Fruit fly (Drosophila melanogaster): ENCODE results near the gene Pex23.

The Pex23 gene

DNA sequence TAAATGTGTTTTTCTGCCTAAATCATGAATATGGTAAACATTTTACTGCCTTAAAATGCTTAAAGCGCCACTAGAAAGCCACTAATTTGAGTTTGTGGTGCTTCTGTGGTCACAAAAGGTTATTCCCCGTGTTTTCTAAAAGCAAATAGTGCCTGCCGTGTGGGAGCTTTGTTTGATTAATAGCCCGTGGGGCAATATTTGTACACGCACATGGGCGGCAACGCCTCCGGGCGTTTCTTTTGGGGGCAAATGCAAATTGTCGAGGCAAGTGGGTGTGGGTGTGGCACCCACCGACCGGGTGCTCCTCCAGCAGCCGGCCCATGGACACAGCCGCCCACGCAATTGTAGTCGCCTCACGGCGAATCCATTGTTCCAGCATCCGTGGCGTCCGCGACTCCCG lies 26.1 kb downstream of the Pex23 start:
- TF ChIP-seq CG11617 (GFP tag; optimal IDR thresholded peaks at IDR 0.05) (no peak), Mnt (GFP tag; optimal IDR thresholded peaks at IDR 0.05) (no peak), bab1 (GFP tag; optimal IDR thresholded peaks at IDR 0.05) (no peak), CG12768 (GFP tag; optimal IDR thresholded peaks at IDR 0.05) (no peak), tj (GFP tag; optimal IDR thresholded peaks at IDR 0.05) (no peak), ovo (GFP tag; optimal IDR thresholded peaks at IDR 0.05) (no peak), CG14711 (tag; optimal IDR thresholded peaks at IDR 0.05) (no peak), CG7045 (GFP tag; optimal IDR thresholded peaks at IDR 0.05) (no peak), cnc (optimal IDR thresholded peaks at IDR 0.05) (no peak), CG5204 (GFP tag; optimal IDR thresholded peaks at IDR 0.05) (no peak), Clk (GFP tag; optimal IDR thresholded peaks at IDR 0.05) (no peak)

dm6 chr3L:20275235-20275634 lies 26.7 kb downstream of the Pex23 start, which contains the start of gene CG17122:
Gene CG17122 (minus strand): TSS chr3L:20275335.
- TF ChIP-seq cnc (optimal IDR thresholded peaks at IDR 0.05) = no peak
- no peak for TF ChIP-seq toe (GFP tag; optimal IDR thresholded peaks at IDR 0.05)
- no peak for TF ChIP-seq CG12768 (GFP tag; optimal IDR thresholded peaks at IDR 0.05)
- TF ChIP-seq Crg-1 (GFP tag; optimal IDR thresholded peaks at IDR 0.05) = no peak
- no peak for TF ChIP-seq ovo (GFP tag; optimal IDR thresholded peaks at IDR 0.05)
- no peak for TF ChIP-seq kay (GFP tag; ENCODE audit: borderline replicate concordance)
- TF ChIP-seq bab1 (GFP tag; optimal IDR thresholded peaks at IDR 0.05) = no peak
- TF ChIP-seq CG11617 (GFP tag; optimal IDR thresholded peaks at IDR 0.05) = no peak
- TF ChIP-seq CG5204 (GFP tag; optimal IDR thresholded peaks at IDR 0.05) = no peak
- no peak for TF ChIP-seq Mnt (GFP tag; optimal IDR thresholded peaks at IDR 0.05)
- no peak for TF ChIP-seq tj (GFP tag; optimal IDR thresholded peaks at IDR 0.05)
- no peak for TF ChIP-seq Clk (GFP tag; optimal IDR thresholded peaks at IDR 0.05)
- TF ChIP-seq CG7101 (tag; optimal IDR thresholded peaks at IDR 0.05) = no peak
- no peak for TF ChIP-seq Hr96 (GFP tag; optimal IDR thresholded peaks at IDR 0.05)
- TF ChIP-seq CG7045 (GFP tag; optimal IDR thresholded peaks at IDR 0.05) = no peak
- no peak for TF ChIP-seq CG1620 (GFP tag; optimal IDR thresholded peaks at IDR 0.05)
- TF ChIP-seq CG14711 (tag; optimal IDR thresholded peaks at IDR 0.05) = no peak

dm6 chr3L:20265514-20265913 lies 36.4 kb downstream of the Pex23 start, which contains the start of gene CG32228:
Gene CG32228 (plus strand): TSS chr3L:20265814.
- TF ChIP-seq Mnt (GFP tag; optimal IDR thresholded peaks at IDR 0.05) (no peak), CG1620 (GFP tag; optimal IDR thresholded peaks at IDR 0.05) (no peak), Clk (GFP tag; optimal IDR thresholded peaks at IDR 0.05) (no peak), cic (GFP tag; optimal IDR thresholded peaks at IDR 0.05) (no peak), pad (GFP tag; optimal IDR thresholded peaks at IDR 0.05) (no peak), kay (GFP tag; ENCODE audit: borderline replicate concordance) (no peak), toe (GFP tag; optimal IDR thresholded peaks at IDR 0.05) (no peak), CG7045 (GFP tag; optimal IDR thresholded peaks at IDR 0.05) (no peak)

DNA sequence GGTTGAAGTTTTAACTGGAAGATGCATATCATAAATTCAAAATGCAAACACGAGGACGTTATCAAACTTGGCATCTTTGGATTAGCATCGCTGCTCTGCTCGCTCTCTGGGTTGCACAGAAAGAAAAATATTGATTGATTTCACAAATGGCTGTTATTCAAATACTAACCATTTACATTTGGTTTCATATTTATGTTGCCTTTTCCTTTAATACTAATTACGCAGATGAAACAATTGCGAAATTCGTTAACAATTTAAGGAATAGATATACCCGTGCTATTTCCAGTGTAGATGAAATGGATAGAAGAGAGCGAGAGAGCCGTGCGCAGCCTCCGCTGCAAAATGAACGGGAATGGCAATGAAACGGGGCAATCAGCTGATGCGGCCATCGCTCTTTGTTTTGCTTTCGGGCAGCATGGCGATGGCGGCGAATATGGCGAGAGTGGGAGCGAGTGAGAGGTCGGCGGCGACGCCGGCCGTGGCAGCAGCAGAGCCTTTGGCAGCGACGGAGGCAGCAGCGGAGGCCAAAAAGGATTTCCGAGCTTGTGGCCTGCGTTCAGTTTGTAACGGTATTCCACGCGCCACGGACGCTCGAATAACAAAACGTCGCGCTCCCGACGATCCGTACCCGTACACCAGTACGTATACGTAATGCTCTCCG lies 54.3 kb downstream of the Pex23 start, which contains the start of gene rdgC:
TSS of gene rdgC (plus strand) at position 568 of the 661 bp plus-strand sequence.
- TF ChIP-seq CG1620 (GFP tag; optimal IDR thresholded peaks at IDR 0.05) (peak; percentile 22), Crg-1 (GFP tag; optimal IDR thresholded peaks at IDR 0.05) (peak; percentile 38), tj (GFP tag; optimal IDR thresholded peaks at IDR 0.05) (peak; percentile 50), CG12768 (GFP tag; optimal IDR thresholded peaks at IDR 0.05) (peak; percentile 95), CG7101 (tag; optimal IDR thresholded peaks at IDR 0.05) (peak; percentile 87), CG7045 (GFP tag; optimal IDR thresholded peaks at IDR 0.05) (peak; percentile 94), cic (GFP tag; optimal IDR thresholded peaks at IDR 0.05) (peak; percentile 35), cnc (optimal IDR thresholded peaks at IDR 0.05) (no peak), kay (GFP tag; ENCODE audit: borderline replicate concordance) (peak; percentile 86), CG5204 (GFP tag; optimal IDR thresholded peaks at IDR 0.05) (peak; percentile 90), CG14711 (tag; optimal IDR thresholded peaks at IDR 0.05) (peak; percentile 92), bab1 (GFP tag; optimal IDR thresholded peaks at IDR 0.05) (peak; percentile 17), pad (GFP tag; optimal IDR thresholded peaks at IDR 0.05) (peak; percentile 71), CG33017 (tag; optimal IDR thresholded peaks at IDR 0.05) (peak; percentile 93), ovo (GFP tag; optimal IDR thresholded peaks at IDR 0.05) (peak; percentile 40), Mnt (GFP tag; optimal IDR thresholded peaks at IDR 0.05) (peak; percentile 4), Hr96 (GFP tag; optimal IDR thresholded peaks at IDR 0.05) (peak; percentile 84), CG11617 (GFP tag; optimal IDR thresholded peaks at IDR 0.05) (peak; percentile 74), Clk (GFP tag; optimal IDR thresholded peaks at IDR 0.05) (peak; percentile 90), toe (GFP tag; optimal IDR thresholded peaks at IDR 0.05) (peak; percentile 85)
